Fruit fly (Drosophila melanogaster): Measurements from ENCODE around the gene CG9451.

Gene CG9451

DNA sequence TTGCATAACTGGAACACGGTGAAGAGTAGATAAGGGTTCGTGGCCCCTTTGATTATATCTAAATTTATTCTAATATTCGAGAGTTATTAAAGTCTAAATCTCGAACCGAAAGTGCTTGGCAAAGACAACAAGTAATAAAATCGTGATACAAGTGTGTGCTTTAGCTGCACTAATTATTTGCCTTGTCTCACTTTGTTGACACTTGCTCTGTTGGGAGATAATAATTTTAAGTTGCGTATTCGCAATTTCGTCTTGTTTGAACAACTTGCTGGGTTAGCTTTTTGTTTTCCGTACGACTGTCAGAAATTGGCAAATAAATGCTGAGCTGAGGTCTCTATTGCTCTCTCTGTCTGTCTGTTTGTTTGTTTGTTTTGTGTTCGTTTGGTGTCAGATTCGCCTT is 4.1 kb upstream of the CG9451 start (continued):
- TF ChIP-seq CG31441 (GFP tag; IDR thresholded peaks at IDR 0.05) (no peak), CG15011 (GFP tag; optimal IDR thresholded peaks at IDR 0.05) (no peak), CG8924 (tag; optimal IDR thresholded peaks at IDR 0.05) (no peak), CG12071 (GFP tag; optimal IDR thresholded peaks at IDR 0.05) (peak; percentile 45), CG10565 (GFP tag; optimal IDR thresholded peaks at IDR 0.05) (no peak), Fer3 (tag; optimal IDR thresholded peaks at IDR 0.05) (no peak), mld (GFP tag; IDR thresholded peaks at IDR 0.05; ENCODE audit: partially characterized antibody) (no peak), CG13123 (GFP tag; optimal IDR thresholded peaks at IDR 0.05) (no peak), Dp (GFP tag; optimal IDR thresholded peaks at IDR 0.05) (no peak), CG10209 (GFP tag; optimal IDR thresholded peaks at IDR 0.05) (peak; percentile 23), sug (tag; optimal IDR thresholded peaks at IDR 0.05) (no peak), CG13775 (GFP tag; optimal IDR thresholded peaks at IDR 0.05) (no peak), ac (GFP tag; optimal IDR thresholded peaks at IDR 0.05) (no peak), CG8281 (tag; optimal IDR thresholded peaks at IDR 0.05) (no peak), Opbp (GFP tag; IDR thresholded peaks at IDR 0.05; ENCODE audit: partially characterized antibody) (no peak), CG7786 (GFP tag; optimal IDR thresholded peaks at IDR 0.05) (no peak), onecut (GFP tag; IDR thresholded peaks at IDR 0.05) (no peak), Stat92E (GFP tag; optimal IDR thresholded peaks at IDR 0.05) (no peak), B-H2 (GFP tag; optimal IDR thresholded peaks at IDR 0.05) (no peak), ATbp (GFP tag; optimal IDR thresholded peaks at IDR 0.05) (peak; percentile 3), ind (GFP tag; optimal IDR thresholded peaks at IDR 0.05) (no peak), B-H1 (GFP tag; IDR thresholded peaks at IDR 0.05) (no peak), tio (GFP tag; optimal IDR thresholded peaks at IDR 0.05) (no peak), CG4282 (GFP tag; optimal IDR thresholded peaks at IDR 0.05) (no peak), CG4360 (GFP tag; IDR thresholded peaks at IDR 0.05) (no peak), Fer1 (GFP tag; optimal IDR thresholded peaks at IDR 0.05) (peak; percentile 29), CG2120 (GFP tag; optimal IDR thresholded peaks at IDR 0.05) (peak; percentile 6), zfh1 (GFP tag; IDR thresholded peaks at IDR 0.05) (no peak), schlank (tag; optimal IDR thresholded peaks at IDR 0.05) (no peak), CG3163 (GFP tag; optimal IDR thresholded peaks at IDR 0.05) (no peak), Myb (GFP tag; optimal IDR thresholded peaks at IDR 0.05) (no peak), Hr3 (GFP tag; optimal IDR thresholded peaks at IDR 0.05) (no peak), wek (GFP tag; optimal IDR thresholded peaks at IDR 0.05) (no peak), CG4328 (GFP tag; optimal IDR thresholded peaks at IDR 0.05) (no peak), sc (optimal IDR thresholded peaks at IDR 0.05) (no peak), sc (GFP tag; optimal IDR thresholded peaks at IDR 0.05) (no peak), cg (GFP tag; optimal IDR thresholded peaks at IDR 0.05) (no peak), zf30C (GFP tag; optimal IDR thresholded peaks at IDR 0.05) (no peak), Atf6 (GFP tag; IDR thresholded peaks at IDR 0.05) (no peak), so (GFP tag; IDR thresholded peaks at IDR 0.05) (no peak), Awh (GFP tag; IDR thresholded peaks at IDR 0.05) (no peak), Lim3 (GFP tag; IDR thresholded peaks at IDR 0.05) (no peak), CG8290 (GFP tag; optimal IDR thresholded peaks at IDR 0.05) (no peak), CG8290 (tag; optimal IDR thresholded peaks at IDR 0.05) (peak in 1 of 2 experiments; percentile 29), ap (GFP tag; IDR thresholded peaks at IDR 0.05) (no peak), H2.0 (GFP tag; IDR thresholded peaks at IDR 0.05) (no peak), CG3281 (GFP tag; optimal IDR thresholded peaks at IDR 0.05) (peak; percentile 42), CG34224 (GFP tag; IDR thresholded peaks at IDR 0.05; ENCODE audit: partially characterized antibody) (no peak), CG43689 (GFP tag; IDR thresholded peaks at IDR 0.05) (no peak), CG8765 (GFP tag; IDR thresholded peaks at IDR 0.05) (no peak), CG10462 (GFP tag; optimal IDR thresholded peaks at IDR 0.05) (no peak), CG16815 (GFP tag; optimal IDR thresholded peaks at IDR 0.05) (no peak), pfk (GFP tag; optimal IDR thresholded peaks at IDR 0.05) (no peak)
